Fruit fly (Drosophila melanogaster): ENCODE data around the gene RpS27A.

DNA sequence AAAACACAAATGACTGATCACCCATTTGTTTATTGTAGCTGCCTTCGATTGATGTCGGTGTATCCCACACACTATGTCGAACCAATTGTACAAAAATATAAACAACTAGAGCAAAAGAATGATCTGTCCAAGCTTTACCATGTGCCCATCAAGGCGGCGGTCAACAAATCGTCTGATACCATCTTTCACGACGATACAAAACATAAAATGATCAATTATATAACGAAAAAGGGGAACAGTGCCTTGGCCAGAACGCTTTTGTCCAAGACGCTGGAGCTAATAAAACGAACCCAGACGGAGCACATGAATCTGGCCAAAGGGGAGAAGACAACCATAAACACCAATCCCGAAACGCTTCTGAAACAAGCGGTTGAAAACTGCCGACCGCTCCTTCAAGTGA is 21.3 kb upstream of the RpS27A start:
- TF ChIP-seq tgo (GFP tag; IDR thresholded peaks at IDR 0.05): no peak
- TF ChIP-seq CG17385 (GFP tag; optimal IDR thresholded peaks at IDR 0.05): no peak
- TF ChIP-seq tio (GFP tag; optimal IDR thresholded peaks at IDR 0.05): no peak
- TF ChIP-seq sens-2 (GFP tag; IDR thresholded peaks at IDR 0.05): no peak
- no peak for TF ChIP-seq Lim3 (GFP tag; IDR thresholded peaks at IDR 0.05)
- TF ChIP-seq CG6654 (GFP tag; optimal IDR thresholded peaks at IDR 0.05): no peak
- no peak for TF ChIP-seq pan (optimal IDR thresholded peaks at IDR 0.05)
- TF ChIP-seq pan (GFP tag; optimal IDR thresholded peaks at IDR 0.05 in 1 of 2, IDR thresholded peaks at IDR 0.05 in 1 of 2): no peak
- TF ChIP-seq CG8281 (tag; optimal IDR thresholded peaks at IDR 0.05): no peak
- TF ChIP-seq fd3F (GFP tag; optimal IDR thresholded peaks at IDR 0.05): no peak
